Fruit fly (Drosophila melanogaster): ENCODE measurements around the gene CG2003.

DNA sequence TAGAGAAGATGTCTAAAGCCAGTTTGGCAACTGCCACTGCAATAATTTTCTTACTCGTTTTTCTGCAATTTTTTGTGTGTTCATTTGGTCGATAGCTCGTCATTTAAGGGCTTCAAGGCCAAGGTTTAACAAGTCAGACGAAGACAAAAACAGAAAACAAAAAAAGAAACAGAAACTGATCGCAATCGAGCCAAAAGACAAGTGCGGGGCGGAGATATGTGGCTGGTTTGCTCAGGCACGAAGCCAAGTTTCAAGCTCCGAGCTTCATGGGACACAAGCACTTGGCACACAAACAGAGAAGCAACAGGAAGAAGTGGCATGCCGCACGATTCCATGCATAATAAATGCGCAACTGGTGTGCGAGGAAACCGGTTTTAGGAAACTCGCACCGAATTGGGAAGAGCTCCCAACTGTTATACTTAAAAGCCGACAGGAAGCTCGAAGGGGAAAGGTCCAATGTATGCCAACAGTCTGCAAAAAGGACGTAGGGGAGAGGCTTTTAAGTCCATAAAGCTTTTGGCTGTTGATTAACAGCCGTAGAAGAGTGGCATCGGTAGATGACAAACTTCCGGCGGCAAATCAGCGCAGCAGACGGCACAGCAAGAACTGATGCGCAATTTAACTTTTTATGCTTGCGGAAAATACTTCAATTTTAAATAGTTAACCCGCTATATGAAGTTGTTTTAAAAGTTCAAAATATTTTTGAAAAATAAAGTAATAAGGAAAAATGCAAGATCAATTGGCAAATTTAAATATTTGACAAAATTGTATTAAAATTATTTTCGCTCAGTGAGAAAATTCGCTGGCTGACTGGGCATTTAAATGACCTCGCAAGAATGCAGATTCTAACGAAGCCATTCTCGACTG is 34.0 kb upstream of the CG2003 start:
- no peak for TF ChIP-seq psq (optimal IDR thresholded peaks at IDR 0.05)
- TF ChIP-seq pan (optimal IDR thresholded peaks at IDR 0.05), result no peak
- TF ChIP-seq Dll (optimal IDR thresholded peaks at IDR 0.05), result no peak
- TF ChIP-seq usp (GFP tag; optimal IDR thresholded peaks at IDR 0.05), result no peak
- TF ChIP-seq CG8478 (optimal IDR thresholded peaks at IDR 0.05), result no peak

Measured in whole organism.